Worm (Caenorhabditis elegans) whole organism, L3 larva: ENCODE data around the gene rnp-7.
A peak's percentile ranks its signal among the peaks of the same experiment; 100 is the strongest.

Source experiments
- R02D3.7 ChIP-seq: fragments of 150-350 bp; optimal IDR thresholded peaks from 2 replicates; lab custom pipeline; 2014; ENCODE audit warnings: missing biosample characterization, missing genetic modification characterization
- ZK546.5 ChIP-seq: sonication (generic microtip); optimal IDR thresholded peaks from 2 replicates; lab custom pipeline; 2017; ENCODE audit warnings: missing biosample characterization, missing genetic modification characterization
- aly-2 ChIP-seq: fragments of 150-350 bp; optimal IDR thresholded peaks from 2 replicates; lab custom pipeline; 2014; ENCODE audit warnings: missing biosample characterization, missing genetic modification characterization
- ama-1 ChIP-seq: fragments of 150-350 bp; optimal IDR thresholded peaks from 2 replicates; lab custom pipeline; 2018
- ceh-16 ChIP-seq: sonication (generic microtip); optimal IDR thresholded peaks from 2 replicates; lab custom pipeline; 2017; ENCODE audit warnings: missing biosample characterization, missing genetic modification characterization
- ceh-28 ChIP-seq: fragments of 150-350 bp; optimal IDR thresholded peaks from 2 replicates; lab custom pipeline; 2014; ENCODE audit warnings: missing biosample characterization, missing genetic modification reagents, missing genetic modification characterization
- ceh-82 ChIP-seq: fragments of 150-350 bp; optimal IDR thresholded peaks from 2 replicates; lab custom pipeline; 2014; ENCODE audit warnings: missing biosample characterization, missing genetic modification characterization
- ceh-9 ChIP-seq: sonication (generic microtip); optimal IDR thresholded peaks from 2 replicates; lab custom pipeline; 2018; ENCODE audit warnings: missing biosample characterization, missing genetic modification characterization
- daf-12 ChIP-seq: fragments of 150-350 bp; optimal IDR thresholded peaks from 2 replicates; lab custom pipeline; 2014; ENCODE audit warnings: missing biosample characterization, missing genetic modification reagents, missing genetic modification characterization
- egl-27 ChIP-seq: sonication (generic microtip); optimal IDR thresholded peaks from 4 replicates; lab custom pipeline; 2017; ENCODE audit warnings: missing biosample characterization, missing genetic modification reagents, missing genetic modification characterization
- egl-5 ChIP-seq: fragments of 150-350 bp; optimal IDR thresholded peaks from 2 replicates; lab custom pipeline; 2017; ENCODE audit warnings: missing biosample characterization, missing genetic modification reagents, missing genetic modification characterization, inconsistent platforms
- elt-1 ChIP-seq: fragments of 150-350 bp; optimal IDR thresholded peaks from 2 replicates; lab custom pipeline; 2014; ENCODE audit warnings: missing biosample characterization, missing genetic modification characterization
- elt-2 ChIP-seq: sonication (generic microtip); optimal IDR thresholded peaks from 2 replicates; lab custom pipeline; 2016; ENCODE audit warnings: missing genetic modification reagents, mild to moderate bottlenecking, missing genetic modification characterization, missing compliant biosample characterization
- elt-3 ChIP-seq, 3 experiments: fragments of 150-350 bp in 1 of 3; sonication (generic microtip) in 2 of 3; optimal IDR thresholded peaks; 2 replicates in 2 of 3; 4 replicates in 1 of 3; lab custom pipeline; 2014 to 2017; ENCODE audit warnings: missing biosample characterization in 3 of 3, missing genetic modification characterization in 3 of 3
- eor-1 ChIP-seq, 2 experiments: fragments of 150-350 bp; optimal IDR thresholded peaks; 2 replicates each; lab custom pipeline; 2014 to 2018; ENCODE audit warnings: missing biosample characterization in 2 of 2, missing genetic modification characterization in 2 of 2
- fkh-10 ChIP-seq: sonication (generic microtip); optimal IDR thresholded peaks from 2 replicates; lab custom pipeline; 2017; ENCODE audit warnings: missing biosample characterization, missing genetic modification reagents, missing genetic modification characterization
- fkh-2 ChIP-seq: fragments of 150-350 bp; optimal IDR thresholded peaks from 2 replicates; lab custom pipeline; 2014; ENCODE audit warnings: missing biosample characterization, missing genetic modification reagents, missing genetic modification characterization
- fos-1 ChIP-seq: fragments of 150-350 bp; optimal IDR thresholded peaks from 2 replicates; lab custom pipeline; 2014; ENCODE audit warnings: missing biosample characterization, missing genetic modification characterization
- hmg-11 ChIP-seq: sonication (generic microtip); optimal IDR thresholded peaks from 2 replicates; lab custom pipeline; 2016; ENCODE audit warnings: missing genetic modification characterization, missing compliant biosample characterization
- jun-1 ChIP-seq: fragments of 150-350 bp; optimal IDR thresholded peaks from 2 replicates; lab custom pipeline; 2014; ENCODE audit warnings: missing biosample characterization, missing genetic modification reagents, missing genetic modification characterization
- lin-15B ChIP-seq: fragments of 150-350 bp; optimal IDR thresholded peaks from 2 replicates; lab custom pipeline; 2014; ENCODE audit warnings: missing biosample characterization, missing genetic modification characterization
- lin-39 ChIP-seq: fragments of 150-350 bp; optimal IDR thresholded peaks from 2 replicates; lab custom pipeline; 2018; ENCODE audit warnings: missing biosample characterization, missing genetic modification reagents, missing genetic modification characterization
- lsy-12 ChIP-seq: sonication (generic microtip); optimal IDR thresholded peaks from 2 replicates; lab custom pipeline; 2016; ENCODE audit warnings: mild to moderate bottlenecking, missing genetic modification characterization, missing compliant biosample characterization
- mdl-1 ChIP-seq: fragments of 150-350 bp; optimal IDR thresholded peaks from 2 replicates; lab custom pipeline; 2014; ENCODE audit warnings: missing biosample characterization, missing genetic modification characterization
- mml-1 ChIP-seq: fragments of 150-350 bp; sonication (generic microtip); optimal IDR thresholded peaks from 3 replicates; lab custom pipeline; 2014; ENCODE audit warnings: missing biosample characterization, missing genetic modification characterization
- nfya-1 ChIP-seq: sonication (generic microtip); optimal IDR thresholded peaks from 2 replicates; lab custom pipeline; 2017; ENCODE audit warnings: missing genetic modification characterization, mild to moderate bottlenecking, missing compliant biosample characterization, antibody characterized with exemption, moderate library complexity; ENCODE audit not compliant: insufficient read depth
- nhr-11 ChIP-seq: fragments of 150-350 bp; optimal IDR thresholded peaks from 2 replicates; lab custom pipeline; 2014; ENCODE audit warnings: missing biosample characterization, missing genetic modification characterization
- nhr-12 ChIP-seq: fragments of 150-350 bp; optimal IDR thresholded peaks from 2 replicates; lab custom pipeline; 2014; ENCODE audit warnings: missing biosample characterization, missing genetic modification characterization
- nhr-23 ChIP-seq: fragments of 150-350 bp; optimal IDR thresholded peaks from 2 replicates; lab custom pipeline; 2014; ENCODE audit warnings: missing biosample characterization, missing genetic modification reagents, missing genetic modification characterization
- nhr-237 ChIP-seq: fragments of 150-350 bp; optimal IDR thresholded peaks from 2 replicates; lab custom pipeline; 2014; ENCODE audit warnings: missing biosample characterization, missing genetic modification characterization
- nhr-25 ChIP-seq: sonication (generic microtip); optimal IDR thresholded peaks from 2 replicates; lab custom pipeline; 2017; ENCODE audit warnings: missing biosample characterization, missing genetic modification characterization
- nhr-28 ChIP-seq: fragments of 150-350 bp; optimal IDR thresholded peaks from 2 replicates; lab custom pipeline; 2014; ENCODE audit warnings: missing biosample characterization, missing genetic modification characterization
- nhr-43 ChIP-seq: sonication (generic microtip); optimal IDR thresholded peaks from 2 replicates; lab custom pipeline; 2016; ENCODE audit warnings: mild to moderate bottlenecking, missing genetic modification characterization, missing compliant biosample characterization; ENCODE audit not compliant: poor library complexity, severe bottlenecking
- nhr-67 ChIP-seq: fragments of 150-350 bp; optimal IDR thresholded peaks from 2 replicates; lab custom pipeline; 2014; ENCODE audit warnings: missing biosample characterization, missing genetic modification characterization
- nhr-76 ChIP-seq: fragments of 150-350 bp; sonication (generic microtip); optimal IDR thresholded peaks from 5 replicates; lab custom pipeline; 2014; ENCODE audit warnings: missing biosample characterization, missing genetic modification characterization
- nhr-77 ChIP-seq: fragments of 150-350 bp; optimal IDR thresholded peaks from 2 replicates; lab custom pipeline; 2014; ENCODE audit warnings: missing biosample characterization, missing genetic modification characterization
- pha-4 ChIP-seq: fragments of 150-350 bp; optimal IDR thresholded peaks from 2 replicates; lab custom pipeline; 2014; ENCODE audit warnings: missing biosample characterization, missing genetic modification reagents, missing genetic modification characterization
- pqm-1 ChIP-seq: fragments of 150-350 bp; optimal IDR thresholded peaks from 2 replicates; lab custom pipeline; 2017; ENCODE audit warnings: missing biosample characterization, missing genetic modification characterization, inconsistent platforms
- sea-2 ChIP-seq: fragments of 150-350 bp; sonication (generic microtip); optimal IDR thresholded peaks from 4 replicates; lab custom pipeline; 2014; ENCODE audit warnings: missing biosample characterization, missing genetic modification reagents, missing genetic modification characterization
- skn-1 ChIP-seq: fragments of 150-350 bp; optimal IDR thresholded peaks from 2 replicates; lab custom pipeline; 2014; ENCODE audit warnings: missing biosample characterization, missing genetic modification characterization
- snpc-4 ChIP-seq: fragments of 150-350 bp; optimal IDR thresholded peaks from 2 replicates; lab custom pipeline; 2014; ENCODE audit warnings: missing biosample characterization, missing genetic modification characterization
- tbx-2 ChIP-seq: sonication (generic microtip); optimal IDR thresholded peaks from 2 replicates; lab custom pipeline; 2016; ENCODE audit warnings: mild to moderate bottlenecking, missing genetic modification characterization, missing compliant biosample characterization
- unc-39 ChIP-seq: sonication (generic microtip); optimal IDR thresholded peaks from 4 replicates; lab custom pipeline; 2017; ENCODE audit warnings: missing biosample characterization, missing genetic modification characterization
- unc-62 ChIP-seq: fragments of 150-350 bp; sonication (generic microtip); optimal IDR thresholded peaks from 4 replicates; lab custom pipeline; 2014; ENCODE audit warnings: missing biosample characterization, missing genetic modification reagents, missing genetic modification characterization
- zag-1 ChIP-seq: fragments of 150-350 bp; optimal IDR thresholded peaks from 2 replicates; lab custom pipeline; 2014; ENCODE audit warnings: missing biosample characterization, missing genetic modification characterization
- ztf-11 ChIP-seq: fragments of 150-350 bp; optimal IDR thresholded peaks from 2 replicates; lab custom pipeline; 2014; ENCODE audit warnings: missing biosample characterization, missing genetic modification characterization
- ztf-4 ChIP-seq: fragments of 150-350 bp; optimal IDR thresholded peaks from 2 replicates; lab custom pipeline; 2014; ENCODE audit warnings: missing biosample characterization, missing genetic modification characterization

Gene rnp-7

DNA sequence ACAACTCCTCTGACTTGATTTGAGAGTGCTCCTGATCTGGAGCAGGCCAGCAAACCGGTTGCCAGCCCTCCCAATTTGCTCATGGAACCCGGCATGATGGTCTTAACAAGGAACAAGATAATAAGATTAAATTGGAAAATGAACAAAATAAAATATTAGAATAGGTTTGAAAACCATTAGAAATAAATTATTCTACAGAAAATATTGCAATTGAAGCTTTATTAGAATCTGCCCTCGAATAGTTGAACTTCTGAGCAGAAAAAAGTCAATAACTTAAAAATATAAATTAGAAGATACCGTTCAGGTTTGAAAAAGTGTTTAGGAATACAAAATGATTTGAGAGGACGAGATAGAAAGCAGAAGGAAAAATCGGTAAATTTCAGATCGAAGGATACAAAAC, 2.2 kb downstream of the rnp-7 start, which contains the start of gene nuo-4:
Gene nuo-4, minus strand, starts transcription at position 101 of the 400 bp plus-strand sequence.
- TF ChIP-seq nhr-67 (no peak), ceh-16 (no peak), elt-3 (tag; optimal IDR thresholded peaks at IDR 0.05; lab: Kevin White, UChicago) (no peak), elt-1 (tag; lab: Kevin White, UChicago) (no peak), mml-1 (tag; lab: Kevin White, UChicago) (no peak), pha-4 (tag; lab: Kevin White, UChicago) (no peak), nhr-77 (no peak), ztf-11 (tag; lab: Kevin White, UChicago) (no peak), nhr-43 (tag; lab: Kevin White, UChicago) (no peak)

DNA sequence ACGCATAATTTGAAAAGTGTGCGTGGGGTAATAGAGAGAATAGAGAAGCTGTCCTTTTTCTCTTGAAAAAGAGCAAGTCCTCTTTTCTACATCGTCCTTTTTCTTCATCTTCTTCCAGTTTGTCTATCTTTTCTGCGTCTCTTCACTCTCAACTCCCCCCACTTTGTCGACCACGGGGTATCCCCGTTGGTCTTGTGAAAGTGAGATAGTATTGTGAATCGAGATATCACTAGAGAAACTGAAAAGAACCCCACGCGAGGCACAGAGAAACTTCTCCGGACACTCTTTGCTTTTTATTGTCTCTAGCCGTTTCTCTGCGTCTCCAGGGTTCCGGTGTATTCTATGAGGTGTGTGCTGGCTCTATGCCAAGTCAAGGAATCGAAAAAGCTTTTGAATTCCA, 5.3 kb downstream of the rnp-7 start:
- TF ChIP-seq mml-1 (tag; lab: Kevin White, UChicago): no peak
- peak; percentile 69 for TF ChIP-seq nhr-77
- TF ChIP-seq hmg-11 (tag; lab: Kevin White, UChicago): peak; percentile 92
- no peak for TF ChIP-seq aly-2 (tag; lab: Kevin White, UChicago)
- TF ChIP-seq zag-1 (tag; lab: Kevin White, UChicago): peak; percentile 81
- peak; percentile 69 for TF ChIP-seq unc-62 (GFP tag; lab: Kevin White, UChicago)
- peak; percentile 74 for TF ChIP-seq lin-15B (tag; lab: Kevin White, UChicago)
- peak; percentile 98 for TF ChIP-seq mdl-1 (tag; lab: Kevin White, UChicago)
- TF ChIP-seq nhr-237 (tag; lab: Kevin White, UChicago): no peak
- TF ChIP-seq fkh-10 (GFP tag; lab: Kevin White, UChicago): peak; percentile 98
- peak; percentile 85 for TF ChIP-seq nhr-23
- TF ChIP-seq egl-27 (tag; lab: Kevin White, UChicago): peak; percentile 97
- TF ChIP-seq daf-12 (tag; lab: Kevin White, UChicago): no peak
- peak; percentile 13 for TF ChIP-seq sea-2 (GFP tag; lab: Kevin White, UChicago)
- TF ChIP-seq elt-1 (tag; lab: Kevin White, UChicago): peak; percentile 40
- TF ChIP-seq fos-1 (tag; lab: Kevin White, UChicago): peak; percentile 34
- TF ChIP-seq eor-1 (tag; optimal IDR thresholded peaks at IDR 0.05; lab: Kevin White, UChicago): no peak
- TF ChIP-seq nhr-12 (tag; lab: Kevin White, UChicago): no peak
- TF ChIP-seq skn-1 (tag; lab: Kevin White, UChicago): peak; percentile 78
- no peak for TF ChIP-seq nhr-76
- peak; percentile 75 for TF ChIP-seq R02D3.7 (tag; lab: Kevin White, UChicago)
- peak; percentile 87 for TF ChIP-seq lsy-12
- no peak for TF ChIP-seq elt-3 (tag; optimal IDR thresholded peaks at IDR 0.05; lab: Kevin White, UChicago)
- peak; percentile 89 for TF ChIP-seq ceh-28 (tag; lab: Kevin White, UChicago)
- peak; percentile 17 for TF ChIP-seq ZK546.5 (tag; lab: Kevin White, UChicago)
- no peak for TF ChIP-seq ceh-9 (tag; lab: Kevin White, UChicago)
- TF ChIP-seq nfya-1: peak; percentile 94
- peak; percentile 89 for TF ChIP-seq jun-1 (tag; lab: Kevin White, UChicago)
- TF ChIP-seq ceh-82 (tag; lab: Kevin White, UChicago): peak; percentile 52
- no peak for TF ChIP-seq fkh-2
- no peak for TF ChIP-seq nhr-28
- TF ChIP-seq lin-39: peak; percentile 67
- TF ChIP-seq pqm-1: peak; percentile 47
- TF ChIP-seq tbx-2 (tag; lab: Kevin White, UChicago): peak; percentile 79
- TF ChIP-seq unc-39 (tag; lab: Kevin White, UChicago): no peak
- TF ChIP-seq ztf-11 (tag; lab: Kevin White, UChicago): no peak
- TF ChIP-seq ceh-16: no peak
- TF ChIP-seq egl-5 (tag; lab: Kevin White, UChicago): peak; percentile 85
- TF ChIP-seq snpc-4: peak; percentile 88
- peak; percentile 74 for TF ChIP-seq nhr-11 (tag; lab: Kevin White, UChicago)
- TF ChIP-seq ztf-4 (tag; lab: Kevin White, UChicago): no peak
- peak; percentile 87 for TF ChIP-seq nhr-25 (tag; lab: Kevin White, UChicago)
- peak; percentile 79 for TF ChIP-seq ama-1 (lab: Kevin White, UChicago)
- peak; percentile 15 for TF ChIP-seq nhr-67
- TF ChIP-seq pha-4 (tag; lab: Kevin White, UChicago): peak; percentile 92
- peak; percentile 83 for TF ChIP-seq elt-2 (tag; lab: Kevin White, UChicago)
- peak; percentile 80 for TF ChIP-seq nhr-43 (tag; lab: Kevin White, UChicago)
